Worm (Caenorhabditis elegans) whole organism, mixed stage, embryonic: ENCODE data around the gene T04C9.3.

ENCODE experiments used
- ceh-83 ChIP-seq: fragments of 200-800 bp; sonication (Bioruptor generic); optimal IDR thresholded peaks from 2 replicates; lab custom pipeline; 2018; ENCODE audit warnings: mild to moderate bottlenecking, missing genetic modification characterization, missing compliant biosample characterization
- elt-1 ChIP-seq: sonication (generic microtip); optimal IDR thresholded peaks from 2 replicates; lab custom pipeline; 2017; ENCODE audit warnings: missing genetic modification characterization, mild to moderate bottlenecking, missing compliant biosample characterization, antibody characterized with exemption, moderate library complexity, borderline replicate concordance; ENCODE audit not compliant: insufficient read depth
- elt-3 ChIP-seq: fragments of 150-350 bp; optimal IDR thresholded peaks from 2 replicates; lab custom pipeline; 2014; ENCODE audit warnings: missing biosample characterization, missing genetic modification characterization
- lin-13 ChIP-seq: fragments of 150-350 bp; optimal IDR thresholded peaks from 2 replicates; lab custom pipeline; 2014; ENCODE audit warnings: missing biosample characterization, missing genetic modification characterization
- lsy-2 ChIP-seq: fragments of 150-350 bp; optimal IDR thresholded peaks from 2 replicates; lab custom pipeline; 2014; ENCODE audit warnings: missing biosample characterization, missing genetic modification characterization
- mep-1 ChIP-seq: fragments of 150-350 bp; optimal IDR thresholded peaks from 2 replicates; lab custom pipeline; 2017; ENCODE audit warnings: missing biosample characterization, missing genetic modification reagents, missing genetic modification characterization, inconsistent platforms
- nhr-28 ChIP-seq: fragments of 150-350 bp; optimal IDR thresholded peaks from 2 replicates; lab custom pipeline; 2014; ENCODE audit warnings: missing biosample characterization, missing genetic modification characterization
- snpc-4 ChIP-seq: fragments of 150-350 bp; optimal IDR thresholded peaks from 2 replicates; lab custom pipeline; 2014; ENCODE audit warnings: missing biosample characterization, missing genetic modification characterization
- tbx-8 ChIP-seq: fragments of 200-800 bp; sonication (Bioruptor generic); optimal IDR thresholded peaks from 2 replicates; lab custom pipeline; 2018; ENCODE audit warnings: mild to moderate bottlenecking, missing genetic modification characterization, moderate library complexity, missing compliant biosample characterization
- unc-120 ChIP-seq: sonication (generic microtip); optimal IDR thresholded peaks from 2 replicates; lab custom pipeline; 2017; ENCODE audit warnings: missing genetic modification characterization, missing compliant biosample characterization; ENCODE audit not compliant: poor library complexity, severe bottlenecking
- unc-39 ChIP-seq: fragments of 150-350 bp; optimal IDR thresholded peaks from 2 replicates; lab custom pipeline; 2014; ENCODE audit warnings: missing biosample characterization, missing genetic modification characterization
- unc-62 ChIP-seq: fragments of 150-350 bp; optimal IDR thresholded peaks from 2 replicates; lab custom pipeline; 2014; ENCODE audit warnings: missing biosample characterization, missing genetic modification reagents, missing genetic modification characterization
- ztf-11 ChIP-seq: fragments of 150-350 bp; optimal IDR thresholded peaks from 2 replicates; lab custom pipeline; 2014; ENCODE audit warnings: missing biosample characterization, missing genetic modification characterization

DNA sequence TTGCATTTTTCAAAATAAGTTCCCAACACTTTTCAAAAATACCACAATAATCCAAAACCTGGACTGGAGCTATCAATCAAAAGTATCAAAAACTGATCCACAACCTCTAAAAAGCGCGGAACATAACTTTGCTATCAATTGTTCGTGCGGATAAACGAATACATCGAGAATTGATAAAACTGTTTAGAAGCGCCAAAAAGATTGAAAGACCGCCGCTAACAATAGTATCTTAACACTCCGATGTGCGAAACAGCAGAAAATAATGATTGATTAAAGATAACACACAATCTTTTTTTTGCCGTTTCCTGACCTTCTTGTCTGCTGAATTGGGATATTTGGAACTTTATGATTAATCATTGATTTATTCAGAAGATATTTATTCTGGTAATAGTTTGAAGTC, 43.0 kb downstream of the T04C9.3 start, which contains the start of gene tbx-7:
- TF ChIP-seq ztf-11 (tag; lab: Kevin White, UChicago) (no peak), elt-3 (no peak), unc-120 (tag; lab: Kevin White, UChicago) (no peak), snpc-4 (tag; lab: Kevin White, UChicago) (no peak), lin-13 (no peak), ceh-83 (GFP tag; lab: Kevin White, UChicago) (no peak), tbx-8 (GFP tag; lab: Kevin White, UChicago) (no peak), unc-62 (GFP tag; lab: Kevin White, UChicago) (no peak), nhr-28 (tag; lab: Kevin White, UChicago) (no peak), lsy-2 (tag; lab: Kevin White, UChicago) (no peak), unc-39 (tag; lab: Kevin White, UChicago) (no peak), mep-1 (no peak), elt-1 (tag; lab: Kevin White, UChicago) (no peak)
